Worm (Caenorhabditis elegans) whole organism, young adult: ENCODE measurements around the gene nsun-1.

Experiments
- B0035.1 ChIP-seq: sonication (generic microtip); optimal IDR thresholded peaks from 2 replicates; lab custom pipeline; 2016; ENCODE audit warnings: missing genetic modification characterization, mild to moderate bottlenecking, missing compliant biosample characterization, missing genotype, missing genetic modification reagents
- C17E4.6 ChIP-seq: fragments of 200-800 bp; sonication (Bioruptor generic); IDR thresholded peaks from 2 replicates; pipeline ENCODE4 v1.3.6; 2022; ENCODE audit warnings: missing genetic modification reagents, missing genetic modification characterization, missing compliant biosample characterization
- D2030.7 ChIP-seq: fragments of 200-800 bp; sonication (Bioruptor generic); IDR thresholded peaks from 2 replicates; pipeline ENCODE4 v1.3.6; 2022; ENCODE audit warnings: missing genetic modification reagents, missing genetic modification characterization, missing compliant biosample characterization
- F10E7.11 ChIP-seq: sonication (generic microtip); optimal IDR thresholded peaks from 2 replicates; lab custom pipeline; 2017; ENCODE audit warnings: mild to moderate bottlenecking, missing genetic modification characterization, moderate library complexity, missing compliant biosample characterization
- F23B12.7 ChIP-seq: sonication (generic microtip); optimal IDR thresholded peaks from 2 replicates; lab custom pipeline; 2017; ENCODE audit warnings: missing genetic modification characterization, mild to moderate bottlenecking, missing compliant biosample characterization, antibody characterized with exemption, moderate library complexity; ENCODE audit not compliant: insufficient read depth
- F39B2.1 ChIP-seq: fragments of 200-800 bp; sonication (Bioruptor generic); IDR thresholded peaks from 2 replicates; pipeline ENCODE4 v1.3.6; 2022; ENCODE audit warnings: missing genetic modification reagents, missing genetic modification characterization, missing compliant biosample characterization
- F52B5.7 ChIP-seq: sonication (generic microtip); optimal IDR thresholded peaks from 2 replicates; lab custom pipeline; 2016; ENCODE audit warnings: mild to moderate bottlenecking, missing genetic modification characterization, missing compliant biosample characterization
- Y56A3A.18 ChIP-seq: fragments of 200-800 bp; sonication (Bioruptor generic); IDR thresholded peaks from 2 replicates; pipeline ENCODE4 v1.3.6; 2022; ENCODE audit warnings: missing genetic modification reagents, missing genetic modification characterization, missing compliant biosample characterization
- Y95B8A.8 ChIP-seq: fragments of 200-800 bp; sonication (Bioruptor generic); IDR thresholded peaks from 2 replicates; pipeline ENCODE4 v1.3.6; 2022; ENCODE audit warnings: missing genetic modification reagents, missing genetic modification characterization, missing compliant biosample characterization
- ZK185.1 ChIP-seq: sonication (generic microtip); optimal IDR thresholded peaks from 2 replicates; lab custom pipeline; 2016; ENCODE audit warnings: mild to moderate bottlenecking, missing genetic modification characterization, missing compliant biosample characterization; ENCODE audit not compliant: poor library complexity, severe bottlenecking
- aptf-2 ChIP-seq: fragments of 200-800 bp; sonication (Bioruptor generic); conservative IDR thresholded peaks from 2 replicates; pipeline ENCODE4 v1.3.6; 2022; ENCODE audit warnings: missing genetic modification reagents, missing genetic modification characterization, missing compliant biosample characterization
- aptf-3 ChIP-seq: fragments of 200-800 bp; sonication (Bioruptor generic); IDR thresholded peaks from 2 replicates; pipeline ENCODE4 v1.3.6; 2022; ENCODE audit warnings: missing genetic modification characterization, missing compliant biosample characterization
- attf-6 ChIP-seq: fragments of 200-800 bp; sonication (Bioruptor generic); IDR thresholded peaks from 2 replicates; pipeline ENCODE4 v1.3.6; 2022; ENCODE audit warnings: missing genetic modification reagents, missing genetic modification characterization, missing compliant biosample characterization
- bed-1 ChIP-seq: fragments of 200-800 bp; sonication (Bioruptor generic); IDR thresholded peaks from 2 replicates; pipeline ENCODE4 v1.3.6; 2022; ENCODE audit warnings: missing genetic modification reagents, missing genetic modification characterization, missing compliant biosample characterization
- ccch-3 ChIP-seq: fragments of 200-800 bp; sonication (Bioruptor generic); optimal IDR thresholded peaks from 2 replicates; lab custom pipeline; 2018; ENCODE audit warnings: mild to moderate bottlenecking, missing genetic modification characterization, missing compliant biosample characterization
- cebp-1 ChIP-seq, 2 experiments: fragments of 200-800 bp in 1 of 2; sonication (Bioruptor generic) in 1 of 2; sonication (generic microtip) in 1 of 2; IDR thresholded peaks in 1 of 2; optimal IDR thresholded peaks in 1 of 2; 2 replicates each; pipeline versions ENCODE4 v1.3.6 to Lab custom; 2017 to 2022; ENCODE audit warnings: missing compliant biosample characterization in 2 of 2, missing genetic modification characterization in 2 of 2, mild to moderate bottlenecking in 1 of 2, missing genetic modification reagents in 1 of 2, moderate library complexity in 1 of 2
- ceh-58 ChIP-seq: fragments of 200-800 bp; sonication (Bioruptor generic); IDR thresholded peaks from 2 replicates; pipeline ENCODE4 v1.3.6; 2022; ENCODE audit warnings: missing genetic modification characterization, missing compliant biosample characterization
- ceh-91 ChIP-seq: fragments of 200-800 bp; sonication (Bioruptor generic); IDR thresholded peaks from 2 replicates; pipeline ENCODE4 v1.3.6; 2022; ENCODE audit warnings: missing genetic modification reagents, missing genetic modification characterization, missing compliant biosample characterization
- die-1 ChIP-seq: sonication (generic microtip); optimal IDR thresholded peaks from 2 replicates; lab custom pipeline; 2016; ENCODE audit warnings: missing genotype, mild to moderate bottlenecking, missing genetic modification characterization, missing compliant biosample characterization
- egl-18 ChIP-seq: fragments of 200-800 bp; sonication (Bioruptor generic); IDR thresholded peaks from 2 replicates; pipeline ENCODE4 v1.3.6; 2022; ENCODE audit warnings: missing genetic modification reagents, missing genetic modification characterization, missing compliant biosample characterization
- egl-44 ChIP-seq: fragments of 200-800 bp; sonication (Bioruptor generic); IDR thresholded peaks from 2 replicates; pipeline ENCODE4 v1.3.6; 2022; ENCODE audit warnings: missing genetic modification reagents, missing genetic modification characterization, missing compliant biosample characterization
- ekl-4 ChIP-seq: fragments of 200-800 bp; sonication (Bioruptor generic); IDR thresholded peaks from 2 replicates; pipeline ENCODE4 v1.3.6; 2022; ENCODE audit warnings: missing genetic modification reagents, missing genetic modification characterization, missing compliant biosample characterization
- fkh-3 ChIP-seq: sonication (generic microtip); optimal IDR thresholded peaks from 2 replicates; lab custom pipeline; 2016; ENCODE audit warnings: mild to moderate bottlenecking, missing genetic modification characterization, missing compliant biosample characterization
- hmg-1.2 ChIP-seq: fragments of 200-800 bp; sonication (Bioruptor generic); IDR thresholded peaks from 2 replicates; pipeline ENCODE4 v1.3.6; 2022; ENCODE audit warnings: missing genetic modification reagents, missing genetic modification characterization, missing compliant biosample characterization
- let-526 ChIP-seq: fragments of 200-800 bp; sonication (Bioruptor generic); IDR thresholded peaks from 2 replicates; pipeline ENCODE4 v1.3.6; 2022; ENCODE audit warnings: missing genetic modification reagents, missing genetic modification characterization, missing compliant biosample characterization
- lin-40 ChIP-seq: sonication (generic microtip); optimal IDR thresholded peaks from 2 replicates; lab custom pipeline; 2016; ENCODE audit warnings: missing genetic modification characterization, mild to moderate bottlenecking, missing compliant biosample characterization, missing genotype, missing genetic modification reagents
- mel-28 ChIP-seq: sonication (generic microtip); optimal IDR thresholded peaks from 2 replicates; lab custom pipeline; 2016; ENCODE audit warnings: borderline replicate concordance, mild to moderate bottlenecking, missing genetic modification characterization, missing compliant biosample characterization
- mes-4 ChIP-seq: sonication (generic microtip); optimal IDR thresholded peaks from 2 replicates; lab custom pipeline; 2016; ENCODE audit warnings: missing genotype, missing genetic modification characterization, missing compliant biosample characterization
- nhr-80 ChIP-seq: sonication (generic microtip); optimal IDR thresholded peaks from 2 replicates; lab custom pipeline; 2016; ENCODE audit warnings: missing genetic modification characterization, missing compliant biosample characterization
- rcor-1 ChIP-seq: fragments of 200-800 bp; sonication (Bioruptor generic); IDR thresholded peaks from 2 replicates; pipeline ENCODE4 v1.3.6; 2022; ENCODE audit warnings: missing genetic modification reagents, missing genetic modification characterization, missing compliant biosample characterization
- somi-1 ChIP-seq: fragments of 200-800 bp; sonication (Bioruptor generic); optimal IDR thresholded peaks from 2 replicates; lab custom pipeline; 2018; ENCODE audit warnings: mild to moderate bottlenecking, missing genetic modification characterization, missing compliant biosample characterization
- tbp1 ChIP-seq: fragments of 200-800 bp; sonication (Bioruptor generic); optimal IDR thresholded peaks from 2 replicates; lab custom pipeline; 2018; ENCODE audit warnings: mild to moderate bottlenecking, missing genetic modification characterization, missing compliant biosample characterization
- unc-130 ChIP-seq: sonication (generic microtip); optimal IDR thresholded peaks from 2 replicates; lab custom pipeline; 2016; ENCODE audit warnings: missing genetic modification reagents, missing genetic modification characterization, missing compliant biosample characterization
- unc-62 ChIP-seq: fragments of 150-350 bp; optimal IDR thresholded peaks from 2 replicates; lab custom pipeline; 2014; ENCODE audit warnings: missing biosample characterization, missing genetic modification reagents, missing genetic modification characterization
- xnd-1 ChIP-seq: sonication (generic microtip); optimal IDR thresholded peaks from 2 replicates; lab custom pipeline; 2016; ENCODE audit warnings: missing genotype, missing genetic modification reagents, missing genetic modification characterization, missing compliant biosample characterization
- zfh-2 ChIP-seq: fragments of 200-800 bp; sonication (Bioruptor generic); conservative IDR thresholded peaks from 2 replicates; pipeline ENCODE4 v1.3.6; 2022; ENCODE audit warnings: missing genetic modification reagents, missing genetic modification characterization, missing compliant biosample characterization
- ztf-18 ChIP-seq: sonication (generic microtip); optimal IDR thresholded peaks from 2 replicates; lab custom pipeline; 2016; ENCODE audit warnings: missing genotype, mild to moderate bottlenecking, missing genetic modification characterization, missing compliant biosample characterization
- ztf-25 ChIP-seq: fragments of 200-800 bp; sonication (Bioruptor generic); IDR thresholded peaks from 2 replicates; pipeline ENCODE4 v1.3.6; 2022; ENCODE audit warnings: missing genetic modification reagents, missing genetic modification characterization, missing compliant biosample characterization

The nsun-1 gene

DNA sequence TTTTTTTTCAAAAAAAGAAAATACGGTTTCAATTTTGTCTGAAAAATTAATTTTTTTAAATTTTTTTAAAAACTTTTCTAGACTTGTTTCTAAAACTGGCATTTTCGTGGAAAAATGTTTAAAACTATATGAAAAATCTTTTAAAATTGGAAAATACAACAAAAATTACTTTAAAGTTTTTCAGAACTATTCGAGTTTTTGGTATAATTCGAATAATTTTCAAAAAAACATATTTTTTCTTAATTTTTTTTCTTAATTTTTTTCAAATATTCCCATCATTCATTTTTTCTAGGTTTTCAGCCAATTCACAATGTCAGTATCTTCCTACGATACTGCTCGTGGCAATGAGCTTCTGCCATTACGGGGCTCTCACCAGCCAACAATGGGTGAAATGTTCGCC lies 46.6 kb upstream of the nsun-1 start, which contains the start of gene slc-36.2:
Gene slc-36.2 (plus strand): TSS at position 301 of the 400 bp plus-strand sequence.
- TF ChIP-seq unc-62 (no peak), bed-1 (GFP tag; lab: Robert Waterston, UW) (no peak), rcor-1 (GFP tag; lab: Robert Waterston, UW) (no peak), Y95B8A.8 (no peak), somi-1 (GFP tag; lab: Kevin White, UChicago) (no peak), egl-18 (no peak), cebp-1 (GFP tag; IDR thresholded peaks at IDR 0.05; lab: Robert Waterston, UW) (no peak), cebp-1 (tag; optimal IDR thresholded peaks at IDR 0.05; lab: Kevin White, UChicago) (no peak), ccch-3 (GFP tag; lab: Kevin White, UChicago) (no peak), ceh-91 (GFP tag; lab: Robert Waterston, UW) (no peak)
- TF ChIP-seq, all 124 proteins: peak for 0

DNA sequence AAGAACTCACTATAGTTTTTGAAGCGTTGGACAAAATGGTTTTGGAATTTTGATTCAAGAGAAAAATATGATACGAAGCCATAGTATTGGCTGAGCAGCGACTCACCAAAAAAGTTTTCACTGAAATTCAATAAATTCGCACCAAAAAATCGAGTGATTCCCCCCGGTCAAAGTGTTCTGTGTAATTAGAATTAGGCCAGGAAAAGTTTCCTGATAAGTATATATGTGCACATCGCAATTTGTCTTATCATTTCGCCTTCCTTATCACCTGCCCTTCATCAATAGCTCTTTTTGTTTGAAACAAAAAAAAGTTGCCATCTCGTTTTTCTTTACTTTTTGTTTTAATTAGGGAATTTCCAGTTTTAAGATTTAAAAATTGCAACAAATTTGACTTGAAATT lies 46.0 kb upstream of the nsun-1 start:
- TF ChIP-seq F10E7.11 (tag; lab: Kevin White, UChicago) = no peak
- TF ChIP-seq F23B12.7 (tag; lab: Kevin White, UChicago) = no peak
- TF ChIP-seq B0035.1 (tag; lab: Kevin White, UChicago) = no peak
- TF ChIP-seq D2030.7 (GFP tag; lab: Robert Waterston, UW) = no peak
- no peak for TF ChIP-seq let-526
- peak; percentile 53 for TF ChIP-seq nhr-80
- no peak for TF ChIP-seq F39B2.1 (GFP tag; lab: Robert Waterston, UW)
- TF ChIP-seq tbp1 (GFP tag; lab: Kevin White, UChicago) = no peak

- TF ChIP-seq Y56A3A.18 (no peak), fkh-3 (tag; lab: Kevin White, UChicago) (no peak), ekl-4 (GFP tag; lab: Robert Waterston, UW) (no peak), egl-44 (GFP tag; lab: Robert Waterston, UW) (no peak), xnd-1 (tag; lab: Kevin White, UChicago) (no peak), B0035.1 (tag; lab: Kevin White, UChicago) (no peak), F39B2.1 (GFP tag; lab: Robert Waterston, UW) (no peak), unc-130 (GFP tag; lab: Kevin White, UChicago) (no peak), ZK185.1 (tag; lab: Kevin White, UChicago) (no peak), aptf-3 (GFP tag; lab: Robert Waterston, UW) (no peak), hmg-1.2 (GFP tag; lab: Robert Waterston, UW) (no peak)
Observed at ce11 chrII:515765-516164, 40.0 kb upstream of the nsun-1 start, which contains the start of gene mab-9. mab-9 (plus strand) TSS chrII:516024.

DNA sequence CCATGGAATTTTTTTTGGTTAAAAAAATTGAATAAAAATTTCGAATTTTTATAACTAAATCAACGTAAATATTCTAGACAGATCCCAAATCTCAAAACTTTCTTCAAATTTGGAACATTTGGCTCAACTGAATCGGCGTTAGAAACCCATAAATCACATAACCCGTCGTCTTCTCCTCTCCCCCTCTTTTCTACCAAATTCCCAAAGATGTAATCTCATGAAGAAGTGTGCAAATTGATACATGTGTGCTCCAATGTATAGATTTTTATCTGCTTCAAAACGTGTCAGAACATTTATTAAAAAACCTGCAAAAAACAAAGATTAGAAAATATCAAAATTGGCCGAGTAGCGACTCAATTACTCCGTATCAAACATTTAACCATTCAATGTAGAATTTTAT lies 36.9 kb upstream of the nsun-1 start:
- TF ChIP-seq xnd-1 (tag; lab: Kevin White, UChicago) = no peak
- no peak for TF ChIP-seq die-1 (tag; lab: Kevin White, UChicago)
- no peak for TF ChIP-seq Y95B8A.8
- TF ChIP-seq ceh-58 = no peak
- TF ChIP-seq mes-4 = no peak
- TF ChIP-seq ztf-18 (tag; lab: Kevin White, UChicago) = no peak
- TF ChIP-seq, all 124 proteins: peak for 0

DNA sequence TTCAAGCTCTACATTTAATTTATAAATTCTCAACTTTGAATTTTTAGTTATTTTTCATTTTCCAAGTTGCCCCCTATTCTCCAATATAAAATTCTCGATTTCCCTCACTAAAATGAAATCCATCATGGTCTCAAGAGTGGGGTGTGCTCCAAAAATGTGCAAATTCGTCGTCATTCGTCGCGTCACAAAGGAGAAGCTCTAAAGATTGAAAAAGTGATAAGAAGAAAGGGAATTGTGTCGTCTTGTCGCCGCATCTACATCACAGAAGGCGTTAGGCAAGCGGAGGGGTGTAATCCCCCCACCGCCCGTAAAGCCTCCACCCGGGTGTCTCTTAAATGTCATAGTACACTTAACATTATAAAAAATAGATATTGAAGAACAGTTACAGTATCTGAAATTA lies 36.2 kb upstream of the nsun-1 start:
- TF ChIP-seq F52B5.7 (tag; lab: Kevin White, UChicago) (no peak), C17E4.6 (no peak), egl-18 (no peak), lin-40 (no peak), mel-28 (no peak), zfh-2 (GFP tag; lab: Robert Waterston, UW) (no peak), aptf-2 (GFP tag; lab: Robert Waterston, UW) (no peak), ztf-25 (no peak), attf-6 (GFP tag; lab: Robert Waterston, UW) (no peak)
